Worm (Caenorhabditis elegans): ENCODE measurements around the gene F54E7.6.

The F54E7.6 gene

ce11 chrIII:5622232-5623009 lies 38.5 kb downstream of the F54E7.6 start:
- TF ChIP-seq klf-2 (GFP tag; conservative IDR thresholded peaks at IDR 0.05), result no peak

- TF ChIP-seq ztf-29 (GFP tag; IDR thresholded peaks at IDR 0.05) (no peak), flt-1 (GFP tag; IDR thresholded peaks at IDR 0.05) (no peak), T22C8.4 (GFP tag; IDR thresholded peaks at IDR 0.05) (no peak), med-1 (GFP tag; optimal IDR thresholded peaks at IDR 0.05; ENCODE audit: insufficient read depth) (no peak), cog-1 (tag; optimal IDR thresholded peaks at IDR 0.05) (peak; percentile 53)
Observed at ce11 chrIII:5621236-5621635, 39.6 kb downstream of the F54E7.6 start.

ce11 chrIII:5620186-5620585 lies 40.7 kb downstream of the F54E7.6 start:
- TF ChIP-seq T22C8.4 (GFP tag; IDR thresholded peaks at IDR 0.05), result no peak
- no peak for TF ChIP-seq ztf-29 (GFP tag; IDR thresholded peaks at IDR 0.05)

DNA sequence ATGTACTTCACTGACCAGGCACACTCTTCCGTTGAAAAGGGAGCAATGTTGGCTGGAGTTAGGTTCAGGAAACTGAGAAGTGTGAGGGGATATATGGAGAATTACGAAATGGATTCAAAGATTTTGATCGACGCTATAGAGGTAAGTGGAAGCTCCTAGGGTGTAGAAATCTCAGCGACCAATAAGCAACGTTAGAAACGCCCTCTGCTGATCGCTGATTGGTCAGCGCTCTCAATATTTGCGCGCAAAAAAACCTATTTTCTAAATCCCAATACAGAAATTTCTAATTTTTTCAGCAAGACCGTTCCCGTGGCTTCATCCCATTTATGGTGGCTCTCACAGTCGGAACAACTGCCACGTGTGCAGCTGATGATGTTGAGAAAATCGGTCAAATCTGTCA lies 45.2 kb downstream of the F54E7.6 start:
- TF ChIP-seq cog-1 (tag; optimal IDR thresholded peaks at IDR 0.05) (no peak), flt-1 (GFP tag; IDR thresholded peaks at IDR 0.05) (no peak), ref-1 (GFP tag; conservative IDR thresholded peaks at IDR 0.05) (no peak), T22C8.4 (GFP tag; IDR thresholded peaks at IDR 0.05) (no peak), med-1 (GFP tag; optimal IDR thresholded peaks at IDR 0.05; ENCODE audit: insufficient read depth) (no peak), ztf-29 (GFP tag; IDR thresholded peaks at IDR 0.05) (no peak)

DNA sequence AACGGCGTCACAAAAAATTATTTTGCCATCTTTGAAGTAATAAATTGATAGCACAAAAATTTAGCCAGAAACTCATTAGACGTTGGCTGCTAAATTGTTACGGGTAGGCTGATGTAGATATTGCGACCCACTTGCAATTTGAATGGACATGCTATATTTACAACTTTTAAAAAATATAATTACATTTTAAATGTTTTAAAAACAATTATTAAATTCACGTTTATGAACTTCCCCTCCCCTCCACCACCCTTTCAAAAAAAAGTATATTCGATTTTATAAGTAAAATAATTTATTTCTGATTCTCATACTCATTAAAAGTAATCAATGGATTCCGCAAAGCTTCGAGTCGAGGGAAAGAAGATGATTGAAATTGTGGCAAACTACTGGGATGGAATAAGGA lies 46.2 kb downstream of the F54E7.6 start, which contains the start of gene basl-1:
Gene basl-1 (plus strand): TSS at position 301 of the 400 bp plus-strand sequence.
- TF ChIP-seq ref-1 (GFP tag; conservative IDR thresholded peaks at IDR 0.05) (no peak), T22C8.4 (GFP tag; IDR thresholded peaks at IDR 0.05) (no peak), cog-1 (tag; optimal IDR thresholded peaks at IDR 0.05) (no peak), ztf-29 (GFP tag; IDR thresholded peaks at IDR 0.05) (no peak), klf-2 (GFP tag; conservative IDR thresholded peaks at IDR 0.05) (no peak), med-1 (GFP tag; optimal IDR thresholded peaks at IDR 0.05; ENCODE audit: insufficient read depth) (no peak)

ce11 chrIII:5611604-5612324 lies 49.1 kb downstream of the F54E7.6 start, which contains the start of gene bas-1:
TSS of gene bas-1 (plus strand) at chrIII:5612274.
- no peak for TF ChIP-seq ref-1 (GFP tag; conservative IDR thresholded peaks at IDR 0.05)
- TF ChIP-seq tab-1 (GFP tag; IDR thresholded peaks at IDR 0.05), result no peak
- no peak for TF ChIP-seq ztf-23 (GFP tag; IDR thresholded peaks at IDR 0.05)
- no peak for TF ChIP-seq cog-1 (tag; optimal IDR thresholded peaks at IDR 0.05)
- TF ChIP-seq klf-2 (GFP tag; conservative IDR thresholded peaks at IDR 0.05), result no peak
- no peak for TF ChIP-seq ztf-29 (GFP tag; IDR thresholded peaks at IDR 0.05)
- no peak for TF ChIP-seq med-1 (GFP tag; optimal IDR thresholded peaks at IDR 0.05; ENCODE audit: insufficient read depth)
- TF ChIP-seq T22C8.4 (GFP tag; IDR thresholded peaks at IDR 0.05), result no peak
- TF ChIP-seq flt-1 (GFP tag; IDR thresholded peaks at IDR 0.05), result no peak

DNA sequence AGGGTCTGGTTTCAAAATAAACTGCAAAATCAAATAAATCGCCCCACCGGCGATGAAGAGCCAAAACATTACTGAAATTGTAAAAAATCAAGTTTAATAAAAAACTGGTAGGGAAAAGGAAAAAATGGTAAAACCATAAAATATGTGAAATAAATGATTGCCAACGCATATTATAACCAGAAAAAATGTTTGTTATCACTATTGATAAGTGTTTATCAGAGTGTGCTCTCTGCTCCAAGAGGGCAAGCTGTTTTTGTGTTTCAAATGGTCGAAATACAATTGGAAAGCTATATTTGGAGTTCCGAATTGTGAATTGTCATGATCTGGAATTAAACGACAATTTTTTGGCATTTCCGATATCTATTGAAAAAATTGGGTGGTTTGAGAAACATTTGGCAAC lies 50.6 kb downstream of the F54E7.6 start, which contains the start of gene C05D2.8:
Gene C05D2.8 (minus strand): TSS at position 71 of the 400 bp plus-strand sequence.
- no peak for TF ChIP-seq flt-1 (GFP tag; IDR thresholded peaks at IDR 0.05)
- no peak for TF ChIP-seq med-1 (GFP tag; optimal IDR thresholded peaks at IDR 0.05; ENCODE audit: insufficient read depth)
- TF ChIP-seq ref-1 (GFP tag; conservative IDR thresholded peaks at IDR 0.05), result no peak
- TF ChIP-seq tab-1 (GFP tag; IDR thresholded peaks at IDR 0.05), result no peak
- TF ChIP-seq ztf-29 (GFP tag; IDR thresholded peaks at IDR 0.05), result no peak
- no peak for TF ChIP-seq klf-2 (GFP tag; conservative IDR thresholded peaks at IDR 0.05)
- TF ChIP-seq T22C8.4 (GFP tag; IDR thresholded peaks at IDR 0.05), result no peak
- no peak for TF ChIP-seq cog-1 (tag; optimal IDR thresholded peaks at IDR 0.05)
- TF ChIP-seq ztf-23 (GFP tag; IDR thresholded peaks at IDR 0.05), result no peak
